Fruit fly (Drosophila melanogaster): ENCODE results near the gene CG1924.

CG1924 gene

DNA sequence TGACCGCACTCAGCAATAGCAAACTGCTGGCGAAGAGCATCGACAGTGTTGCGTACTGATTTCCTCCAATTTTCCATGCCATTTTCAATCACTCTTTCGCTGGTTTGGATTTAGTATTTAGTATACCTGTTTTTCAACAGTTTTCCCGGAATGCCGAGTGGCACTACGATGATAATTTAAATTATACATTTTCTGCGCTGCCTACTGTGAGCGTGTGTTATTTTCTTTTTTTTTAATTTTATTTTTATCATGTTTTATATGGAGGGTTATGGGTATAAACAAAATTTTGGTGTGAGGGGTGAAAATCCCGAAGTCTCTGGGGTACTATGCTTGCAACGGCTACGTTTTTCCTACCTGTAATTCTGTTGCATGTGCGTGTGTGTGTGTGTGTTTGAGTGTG lies at the start of gene CG1924:
Gene CG1924 (minus strand): TSS at position 101 of the 400 bp plus-strand sequence.
- TF ChIP-seq CG12744 (GFP tag; optimal IDR thresholded peaks at IDR 0.05) (no peak), CG10209 (GFP tag; optimal IDR thresholded peaks at IDR 0.05) (no peak), row (GFP tag; IDR thresholded peaks at IDR 0.05) (no peak), ewg (GFP tag; optimal IDR thresholded peaks at IDR 0.05) (no peak), exex (tag; optimal IDR thresholded peaks at IDR 0.05) (no peak), Jarid2 (GFP tag; optimal IDR thresholded peaks at IDR 0.05) (no peak), CG8944 (GFP tag; optimal IDR thresholded peaks at IDR 0.05) (no peak), Sox102F (GFP tag; optimal IDR thresholded peaks at IDR 0.05) (no peak), CG31441 (GFP tag; IDR thresholded peaks at IDR 0.05) (no peak), toy (GFP tag; IDR thresholded peaks at IDR 0.05) (no peak), dmrt11E (tag; optimal IDR thresholded peaks at IDR 0.05) (no peak), nerfin-2 (GFP tag; IDR thresholded peaks at IDR 0.05; ENCODE audit: partially characterized antibody) (no peak), ci (GFP tag; IDR thresholded peaks at IDR 0.05) (no peak), tio (GFP tag; optimal IDR thresholded peaks at IDR 0.05) (no peak), run (tag; optimal IDR thresholded peaks at IDR 0.05) (no peak), Atf6 (GFP tag; IDR thresholded peaks at IDR 0.05) (no peak), TFAM (GFP tag; optimal IDR thresholded peaks at IDR 0.05) (no peak), CG4282 (GFP tag; optimal IDR thresholded peaks at IDR 0.05) (no peak)

DNA sequence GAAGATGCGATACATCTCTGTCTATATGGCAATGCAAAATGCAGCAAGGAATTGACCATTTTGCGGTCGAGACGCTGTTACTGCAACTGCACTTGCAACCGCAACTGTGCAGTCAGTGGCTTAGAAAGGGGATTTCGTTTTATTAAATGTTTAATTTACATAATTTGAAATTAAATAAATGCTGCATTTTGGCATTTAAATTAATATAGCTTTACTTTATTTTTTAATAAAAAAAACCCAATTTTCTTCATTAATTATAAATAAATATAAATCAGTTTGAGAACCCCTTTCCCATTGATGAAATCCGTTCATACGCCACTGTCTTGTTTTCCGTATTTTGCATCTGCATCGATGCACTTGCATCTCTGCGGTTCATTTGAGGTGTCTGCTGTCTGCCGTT lies 49.5 kb upstream of the CG1924 start:
- no peak for TF ChIP-seq CG9215 (GFP tag; IDR thresholded peaks at IDR 0.05)
- TF ChIP-seq en (GFP tag; optimal IDR thresholded peaks at IDR 0.05): no peak
- TF ChIP-seq tio (GFP tag; optimal IDR thresholded peaks at IDR 0.05): no peak
- no peak for TF ChIP-seq CG8388 (GFP tag; optimal IDR thresholded peaks at IDR 0.05)
- TF ChIP-seq nom (GFP tag; optimal IDR thresholded peaks at IDR 0.05): peak; percentile 17
- no peak for TF ChIP-seq Gug (GFP tag; IDR thresholded peaks at IDR 0.05)
- TF ChIP-seq Drgx (GFP tag; IDR thresholded peaks at IDR 0.05): peak; percentile 35; the same call in 1 of the 2 replicates
- TF ChIP-seq CG1603 (tag; optimal IDR thresholded peaks at IDR 0.05): no peak
- TF ChIP-seq Ets65A (GFP tag): no peak

DNA sequence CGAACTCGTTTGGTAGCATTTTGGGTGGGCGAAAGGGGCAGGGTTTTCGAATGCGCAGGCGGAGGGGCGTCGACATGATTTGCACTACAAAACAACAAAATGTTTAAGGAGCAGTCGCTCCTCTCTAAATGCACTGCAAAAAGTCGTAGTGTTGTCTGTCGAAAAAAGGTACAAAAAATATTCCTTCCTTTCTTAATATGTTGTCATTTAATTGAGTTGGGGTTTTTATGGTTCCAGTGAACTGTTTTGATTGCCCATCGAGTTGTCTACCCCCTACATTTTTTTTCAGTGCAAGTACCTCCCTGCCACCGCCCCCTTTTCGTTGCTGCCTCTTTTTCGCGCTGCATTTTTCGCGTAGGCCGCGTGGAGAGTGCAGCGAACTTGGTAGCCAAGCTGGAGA lies 48.1 kb upstream of the CG1924 start:
- TF ChIP-seq sens (GFP tag): peak; percentile 53
- TF ChIP-seq nom (GFP tag; optimal IDR thresholded peaks at IDR 0.05): peak; percentile 94
- TF ChIP-seq Mrtf (GFP tag; IDR thresholded peaks at IDR 0.05): no peak
- TF ChIP-seq dysf (GFP tag; IDR thresholded peaks at IDR 0.05): no peak
- no peak for TF ChIP-seq Tbp (GFP tag; optimal IDR thresholded peaks at IDR 0.05)
- TF ChIP-seq Aef1 (GFP tag; IDR thresholded peaks at IDR 0.05): no peak
- TF ChIP-seq ase (GFP tag; IDR thresholded peaks at IDR 0.05): no peak
- TF ChIP-seq Sox102F (GFP tag; optimal IDR thresholded peaks at IDR 0.05): peak; percentile 10
- TF ChIP-seq lbe (GFP tag; optimal IDR thresholded peaks at IDR 0.05): peak; percentile 68
- TF ChIP-seq Drgx (GFP tag; IDR thresholded peaks at IDR 0.05): peak; percentile 93
- no peak for TF ChIP-seq CG15601 (tag; optimal IDR thresholded peaks at IDR 0.05)
- TF ChIP-seq CG2120 (GFP tag; optimal IDR thresholded peaks at IDR 0.05): no peak
- no peak for TF ChIP-seq CG2875 (GFP tag; optimal IDR thresholded peaks at IDR 0.05)
- TF ChIP-seq phol (tag; optimal IDR thresholded peaks at IDR 0.05): peak; percentile 20
- peak; percentile 19 for TF ChIP-seq Ets65A (GFP tag)
- peak; percentile 24 for TF ChIP-seq gem (tag; optimal IDR thresholded peaks at IDR 0.05)
- peak; percentile 73 for TF ChIP-seq corto (GFP tag; optimal IDR thresholded peaks at IDR 0.05)
- no peak for TF ChIP-seq psq (GFP tag; optimal IDR thresholded peaks at IDR 0.05)
- no peak for TF ChIP-seq CG17359 (tag; optimal IDR thresholded peaks at IDR 0.05)
- TF ChIP-seq CG1603 (tag; optimal IDR thresholded peaks at IDR 0.05): peak; percentile 5
- peak in 1 of 2 experiments; percentile 91 for TF ChIP-seq bsh (GFP tag; optimal IDR thresholded peaks at IDR 0.05)
- TF ChIP-seq CG17829 (tag; optimal IDR thresholded peaks at IDR 0.05): no peak
- no peak for TF ChIP-seq prd (optimal IDR thresholded peaks at IDR 0.05)
- TF ChIP-seq prd (GFP tag; IDR thresholded peaks at IDR 0.05): 0 out of 3 replicates have a peak, but pooled peaks have one; percentile 11

Data from whole organism, embryonic.